Fruit fly (Drosophila melanogaster) whole organism, embryonic: Measurements from ENCODE around the gene twr.

ENCODE experiments used
- Abd-B ChIP-seq: fragments of 200-800 bp; sonication (Bioruptor generic); optimal IDR thresholded peaks from 2 replicates; lab custom pipeline; 2018; ENCODE audit warnings: missing biosample characterization, mild to moderate bottlenecking, missing genetic modification characterization, moderate library complexity
- Adf1 ChIP-seq: fragments of 200-800 bp; sonication (Bioruptor generic); IDR thresholded peaks from 2 replicates; pipeline ENCODE4 v1.3.6; 2022; ENCODE audit warnings: missing biosample characterization, missing genetic modification characterization
- Bdp1 ChIP-seq: fragments of 200-800 bp; sonication (Bioruptor generic); optimal IDR thresholded peaks from 3 replicates; lab custom pipeline; 2016; ENCODE audit warnings: missing biosample characterization, missing genetic modification characterization
- CG10366 ChIP-seq: fragments of 200-800 bp; sonication (Bioruptor generic); IDR thresholded peaks from 2 replicates; pipeline ENCODE4 v1.3.6; 2022; ENCODE audit warnings: missing biosample characterization, missing genetic modification characterization
- CG10543 ChIP-seq: fragments of 200-800 bp; sonication (Bioruptor generic); optimal IDR thresholded peaks from 3 replicates; lab custom pipeline; 2017; ENCODE audit warnings: missing biosample characterization, mild to moderate bottlenecking, missing genetic modification characterization, moderate library complexity
- CG11456 ChIP-seq: fragments of 200-800 bp; sonication (Bioruptor generic); IDR thresholded peaks from 3 replicates; pipeline ENCODE4 v1.3.6; 2022; ENCODE audit warnings: missing biosample characterization, missing genetic modification characterization
- CG13894 ChIP-seq: fragments of 200-800 bp; sonication (Bioruptor generic); optimal IDR thresholded peaks from 3 replicates; lab custom pipeline; 2018; ENCODE audit warnings: missing biosample characterization, mild to moderate bottlenecking, missing genetic modification characterization, moderate library complexity
- CG15479 ChIP-seq: fragments of 200-800 bp; sonication (Bioruptor generic); optimal IDR thresholded peaks from 3 replicates; lab custom pipeline; 2019; ENCODE audit warnings: missing biosample characterization, mild to moderate bottlenecking, missing genetic modification characterization, moderate library complexity
- CG1602 ChIP-seq: fragments of 200-800 bp; sonication (Bioruptor generic); optimal IDR thresholded peaks from 3 replicates; lab custom pipeline; 2016; ENCODE audit warnings: missing biosample characterization, missing genetic modification characterization
- CG17361 ChIP-seq: fragments of 200-800 bp; sonication (Bioruptor generic); IDR thresholded peaks from 3 replicates; pipeline ENCODE4 v1.3.6; 2022; ENCODE audit warnings: missing biosample characterization, missing genetic modification characterization
- CG32772 ChIP-seq: fragments of 200-800 bp; sonication (Bioruptor generic); IDR thresholded peaks from 2 replicates; pipeline ENCODE4 v1.3.6; 2022; ENCODE audit warnings: missing biosample characterization, missing genetic modification characterization
- CG3838 ChIP-seq: fragments of 200-800 bp; sonication (Bioruptor generic); optimal IDR thresholded peaks from 3 replicates; lab custom pipeline; 2016; ENCODE audit warnings: missing biosample characterization, missing genetic modification characterization
- CG4360 ChIP-seq: fragments of 200-800 bp; sonication (Bioruptor generic); IDR thresholded peaks from 2 replicates; pipeline ENCODE4 v1.3.6; 2022; ENCODE audit warnings: missing biosample characterization, missing genetic modification characterization
- CG6765 ChIP-seq: fragments of 200-800 bp; sonication (Bioruptor generic); optimal IDR thresholded peaks from 3 replicates; lab custom pipeline; 2017; ENCODE audit warnings: missing biosample characterization, mild to moderate bottlenecking, missing genetic modification characterization
- CG8281 ChIP-seq: fragments of 200-800 bp; sonication (Bioruptor generic); optimal IDR thresholded peaks from 2 replicates; lab custom pipeline; 2018; ENCODE audit warnings: missing biosample characterization, mild to moderate bottlenecking, missing genetic modification characterization, moderate library complexity
- CG9437 ChIP-seq: fragments of 200-800 bp; sonication (Bioruptor generic); optimal IDR thresholded peaks from 2 replicates; lab custom pipeline; 2018; ENCODE audit warnings: missing biosample characterization, mild to moderate bottlenecking, missing genetic modification characterization
- CG9817 ChIP-seq: fragments of 200-800 bp; sonication (Bioruptor generic); optimal IDR thresholded peaks from 2 replicates; lab custom pipeline; 2018; ENCODE audit warnings: missing biosample characterization, mild to moderate bottlenecking, missing genetic modification characterization, moderate library complexity
- Elba2 ChIP-seq: fragments of 200-800 bp; sonication (Bioruptor generic); optimal IDR thresholded peaks from 3 replicates; lab custom pipeline; 2016; ENCODE audit warnings: missing biosample characterization, missing genetic modification characterization
- Hmr ChIP-seq: fragments of 200-800 bp; sonication (Bioruptor generic); optimal IDR thresholded peaks from 3 replicates; lab custom pipeline; 2017; ENCODE audit warnings: mild to moderate bottlenecking, missing biosample characterization, missing genetic modification reagents, missing genetic modification characterization
- Mrtf ChIP-seq: fragments of 200-800 bp; sonication (Bioruptor generic); IDR thresholded peaks from 3 replicates; pipeline ENCODE4 v1.3.6; 2022; ENCODE audit warnings: missing biosample characterization, missing genetic modification characterization
- Myb ChIP-seq: fragments of 200-800 bp; sonication (Bioruptor generic); optimal IDR thresholded peaks from 2 replicates; lab custom pipeline; 2016; ENCODE audit warnings: missing biosample characterization, missing genetic modification characterization
- NFAT ChIP-seq: fragments of 200-800 bp; sonication (Bioruptor generic); IDR thresholded peaks from 2 replicates; pipeline ENCODE4 v1.3.6; 2022; ENCODE audit warnings: missing biosample characterization, missing genetic modification characterization
- Ptx1 ChIP-seq: fragments of 200-800 bp; sonication (Bioruptor generic); IDR thresholded peaks from 2 replicates; pipeline ENCODE4 v1.3.6; 2022; ENCODE audit warnings: missing biosample characterization, missing genetic modification characterization
- Rfx ChIP-seq: fragments of 200-800 bp; sonication (Bioruptor generic); IDR thresholded peaks from 2 replicates; pipeline ENCODE4 v1.3.6; 2022; ENCODE audit warnings: missing biosample characterization, missing genetic modification characterization
- Side ChIP-seq: fragments of 200-800 bp; sonication (Bioruptor generic); optimal IDR thresholded peaks from 2 replicates; lab custom pipeline; 2016; ENCODE audit warnings: missing biosample characterization, missing genetic modification characterization
- Tbp ChIP-seq: fragments of >200 bp; optimal IDR thresholded peaks from 2 replicates; lab custom pipeline; 2018; ENCODE audit warnings: missing biosample characterization, missing genetic modification characterization
- aop ChIP-seq: fragments of 200-800 bp; sonication (Bioruptor generic); IDR thresholded peaks from 2 replicates; pipeline ENCODE4 v1.3.6; 2022; ENCODE audit warnings: missing biosample characterization, missing genetic modification characterization
- bbx ChIP-seq: fragments of 200-800 bp; sonication (Bioruptor generic); IDR thresholded peaks from 2 replicates; pipeline ENCODE4 v1.3.6; 2022; ENCODE audit warnings: missing biosample characterization, missing genetic modification characterization; ENCODE audit not compliant: partially characterized antibody
- crc ChIP-seq: fragments of 200-800 bp; sonication (Bioruptor generic); optimal IDR thresholded peaks from 2 replicates; lab custom pipeline; 2016; ENCODE audit warnings: missing biosample characterization, missing genetic modification characterization
- da ChIP-seq: fragments of 200-800 bp; sonication (Bioruptor generic); optimal IDR thresholded peaks from 2 replicates; lab custom pipeline; 2016; ENCODE audit warnings: missing biosample characterization, missing genetic modification characterization
- dpn ChIP-seq, 2 experiments: fragments of 200-800 bp; sonication (Bioruptor generic); optimal IDR thresholded peaks; 3 replicates each; lab custom pipeline; 2016; ENCODE audit warnings: missing biosample characterization in 2 of 2, missing genetic modification characterization in 2 of 2
- emc ChIP-seq: fragments of 200-800 bp; sonication (Bioruptor generic); optimal IDR thresholded peaks from 2 replicates; lab custom pipeline; 2016; ENCODE audit warnings: missing biosample characterization, missing genetic modification characterization
- ewg ChIP-seq: fragments of 200-800 bp; sonication (Bioruptor generic); optimal IDR thresholded peaks from 3 replicates; lab custom pipeline; 2017; ENCODE audit warnings: mild to moderate bottlenecking, missing biosample characterization, missing genetic modification reagents, missing genetic modification characterization
- nom ChIP-seq: fragments of 200-800 bp; sonication (Bioruptor generic); optimal IDR thresholded peaks from 2 replicates; lab custom pipeline; 2017; ENCODE audit warnings: missing biosample characterization, missing genetic modification characterization, mild to moderate bottlenecking, moderate library complexity, missing genetic modification reagents
- peb ChIP-seq: fragments of 200-800 bp; sonication (Bioruptor generic); IDR thresholded peaks from 2 replicates; pipeline ENCODE4 v1.3.6; 2022; ENCODE audit warnings: missing biosample characterization, missing genetic modification characterization
- ro ChIP-seq: fragments of 200-800 bp; sonication (Bioruptor generic); IDR thresholded peaks from 2 replicates; pipeline ENCODE4 v1.3.6; 2022; ENCODE audit warnings: missing biosample characterization, missing genetic modification characterization
- run ChIP-seq: fragments of 200-800 bp; sonication (Bioruptor generic); optimal IDR thresholded peaks from 3 replicates; lab custom pipeline; 2018; ENCODE audit warnings: missing biosample characterization, mild to moderate bottlenecking, missing genetic modification characterization
- sens-2 ChIP-seq: fragments of 200-800 bp; sonication (Bioruptor generic); IDR thresholded peaks from 2 replicates; pipeline ENCODE4 v1.3.6; 2022; ENCODE audit warnings: missing biosample characterization, missing genetic modification characterization
- tio ChIP-seq: fragments of 200-800 bp; sonication (Bioruptor generic); optimal IDR thresholded peaks from 2 replicates; lab custom pipeline; 2017; ENCODE audit warnings: missing biosample characterization, missing genetic modification characterization, inconsistent platforms
- wor ChIP-seq: fragments of 200-800 bp; sonication (Bioruptor generic); IDR thresholded peaks from 2 replicates; pipeline ENCODE4 v1.3.6; 2022; ENCODE audit warnings: missing biosample characterization, missing genetic modification characterization
- zen ChIP-seq: fragments of 200-800 bp; sonication (Bioruptor generic); optimal IDR thresholded peaks from 3 replicates; lab custom pipeline; 2018; ENCODE audit warnings: missing biosample characterization, mild to moderate bottlenecking, missing genetic modification characterization, moderate library complexity
- zen2 ChIP-seq: fragments of 200-800 bp; sonication (Bioruptor generic); IDR thresholded peaks from 3 replicates; pipeline ENCODE4 v1.3.6; 2022; ENCODE audit warnings: missing biosample characterization, missing genetic modification characterization; ENCODE audit not compliant: partially characterized antibody

twr gene

dm6 chr3R:6667245-6667644 lies 9.6 kb downstream of the twr start (continued):
- TF ChIP-seq CG9437 (GFP tag; lab: Kevin White, UChicago) (no peak), bbx (GFP tag; lab: Robert Waterston, UW) (no peak), sens-2 (GFP tag; lab: Robert Waterston, UW) (no peak), CG8281 (tag; lab: Kevin White, UChicago) (no peak), emc (GFP tag; lab: Kevin White, UChicago) (no peak), Hmr (GFP tag; lab: Kevin White, UChicago) (no peak), dpn (GFP tag; optimal IDR thresholded peaks at IDR 0.05; lab: Kevin White, UChicago) (no peak), zen (tag; lab: Kevin White, UChicago) (peak; percentile 78), da (GFP tag; lab: Kevin White, UChicago) (peak; percentile 46), crc (GFP tag; lab: Kevin White, UChicago) (no peak), ewg (GFP tag; lab: Kevin White, UChicago) (no peak), aop (GFP tag; lab: Robert Waterston, UW) (no peak), CG4360 (GFP tag; lab: Robert Waterston, UW) (no peak), Myb (GFP tag; lab: Kevin White, UChicago) (no peak), Abd-B (GFP tag; lab: Kevin White, UChicago) (no peak), CG13894 (tag; lab: Kevin White, UChicago) (no peak), ro (GFP tag; lab: Robert Waterston, UW) (no peak), Rfx (GFP tag; lab: Robert Waterston, UW) (no peak), CG3838 (GFP tag; lab: Kevin White, UChicago) (no peak), zen2 (GFP tag; lab: Robert Waterston, UW) (no peak), run (tag; lab: Kevin White, UChicago) (peak; percentile 1), Ptx1 (GFP tag; lab: Robert Waterston, UW) (no peak), CG15479 (peak; percentile 95), CG10543 (GFP tag; lab: Kevin White, UChicago) (no peak), Tbp (GFP tag; lab: Kevin White, UChicago) (no peak), CG32772 (GFP tag; lab: Robert Waterston, UW) (no peak), CG10366 (GFP tag; lab: Robert Waterston, UW) (no peak), Adf1 (GFP tag; lab: Robert Waterston, UW) (no peak), CG9817 (tag; lab: Kevin White, UChicago) (no peak), CG1602 (GFP tag; lab: Kevin White, UChicago) (peak; percentile 33), Mrtf (GFP tag; lab: Robert Waterston, UW) (no peak), Elba2 (GFP tag; lab: Kevin White, UChicago) (no peak), tio (GFP tag; lab: Kevin White, UChicago) (no peak), peb (GFP tag; lab: Robert Waterston, UW) (no peak), CG6765 (no peak), nom (GFP tag; lab: Kevin White, UChicago) (no peak), CG17361 (peak; percentile 20; the same call in 1 of the 3 replicates), wor (GFP tag; lab: Robert Waterston, UW) (no peak), NFAT (no peak), Side (GFP tag; lab: Kevin White, UChicago) (peak; percentile 33), Bdp1 (no peak), CG11456 (GFP tag; lab: Robert Waterston, UW) (no peak)
